Fruit fly (Drosophila melanogaster): ENCODE results near the gene hoe2.

DNA sequence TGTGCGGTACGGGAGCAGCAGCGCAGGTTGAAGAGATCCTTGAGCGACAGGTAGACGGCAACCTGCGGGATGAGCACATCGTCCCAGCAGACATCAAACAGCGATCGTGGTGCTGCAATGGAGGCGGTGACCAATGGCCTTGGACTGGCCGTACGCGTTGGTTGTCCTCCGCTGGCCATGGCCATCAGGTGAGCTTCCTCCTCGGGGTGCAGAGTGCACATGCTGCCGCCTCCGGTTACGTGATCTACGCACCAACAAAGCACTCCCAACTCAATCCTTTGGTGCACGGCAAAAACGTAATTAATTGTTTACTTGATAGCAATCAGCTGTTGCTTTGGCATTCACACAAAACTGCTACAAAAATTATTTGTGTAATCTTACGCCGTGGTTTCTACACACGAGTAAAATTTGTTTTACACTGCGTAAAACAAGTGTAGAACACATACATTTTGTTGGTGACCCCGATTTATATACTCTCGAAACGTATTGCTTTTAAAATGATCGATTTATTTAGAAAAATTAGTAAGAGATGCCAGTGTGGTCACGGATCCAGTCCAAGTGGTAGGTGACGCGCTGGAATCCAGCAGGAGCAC is 13.3 kb upstream of the hoe2 start, which contains the start of gene jet:
- TF ChIP-seq klu (GFP tag; IDR thresholded peaks at IDR 0.05): no peak
- no peak for TF ChIP-seq dati (GFP tag; IDR thresholded peaks at IDR 0.05)
- TF ChIP-seq CG18476 (GFP tag; optimal IDR thresholded peaks at IDR 0.05): no peak
- no peak for TF ChIP-seq Hr39 (optimal IDR thresholded peaks at IDR 0.05)
- no peak for TF ChIP-seq Atf6 (GFP tag; IDR thresholded peaks at IDR 0.05)
- peak; percentile 52; the same call in 1 of the 2 replicates for TF ChIP-seq CG13287 (GFP tag; IDR thresholded peaks at IDR 0.05; ENCODE audit: partially characterized antibody)

All from whole organism, embryonic.